Fruit fly (Drosophila melanogaster) whole organism, wandering third instar larva: Measurements from ENCODE around the gene asun.

Experiments
- Abd-B ChIP-seq: fragments of >200 bp; optimal IDR thresholded peaks from 2 replicates; lab custom pipeline; 2017; ENCODE audit warnings: missing biosample characterization, missing genetic modification characterization
- CG32264 ChIP-seq: fragments of 200-800 bp; sonication (Bioruptor generic); optimal IDR thresholded peaks from 2 replicates; lab custom pipeline; 2016; ENCODE audit warnings: missing biosample characterization, missing genetic modification characterization
- CG9705 ChIP-seq: fragments of 200-800 bp; sonication (Bioruptor generic); optimal IDR thresholded peaks from 2 replicates; lab custom pipeline; 2018; ENCODE audit warnings: missing biosample characterization, mild to moderate bottlenecking, missing genetic modification characterization
- CrebA ChIP-seq: fragments of 200-800 bp; sonication (Bioruptor generic); optimal IDR thresholded peaks from 2 replicates; lab custom pipeline; 2016; ENCODE audit warnings: missing biosample characterization, mild to moderate bottlenecking, missing genetic modification characterization, borderline replicate concordance
- Dfd ChIP-seq: fragments of >200 bp; optimal IDR thresholded peaks from 2 replicates; lab custom pipeline; 2017; ENCODE audit warnings: missing biosample characterization, missing genetic modification characterization
- Dif ChIP-seq: fragments of 200-275, 200-300 bp; sonication (Bioruptor generic); optimal IDR thresholded peaks from 2 replicates; lab custom pipeline; 2018; ENCODE audit warnings: missing biosample characterization, missing genetic modification characterization; ENCODE audit not compliant: partially characterized antibody
- HLH106 ChIP-seq: fragments of 200-800 bp; optimal IDR thresholded peaks from 3 replicates; lab custom pipeline; 2019; ENCODE audit warnings: missing biosample characterization, mild to moderate bottlenecking, missing genetic modification characterization, moderate library complexity
- Hnf4 ChIP-seq: fragments of 200-800 bp; sonication (Bioruptor generic); optimal IDR thresholded peaks from 2 replicates; lab custom pipeline; 2016; ENCODE audit warnings: missing biosample characterization, mild to moderate bottlenecking, missing genetic modification characterization
- Hr78 ChIP-seq: fragments of >200 bp; optimal IDR thresholded peaks from 2 replicates; lab custom pipeline; 2017; ENCODE audit warnings: missing biosample characterization, missing genetic modification characterization
- Hr83 ChIP-seq: fragments of 200-300 bp; sonication (Bioruptor generic); optimal IDR thresholded peaks from 2 replicates; lab custom pipeline; 2016; ENCODE audit warnings: missing biosample characterization, mild to moderate bottlenecking, missing genetic modification characterization, moderate library complexity; ENCODE audit not compliant: poor library complexity, severe bottlenecking
- Jra ChIP-seq: sonication (Bioruptor generic); optimal IDR thresholded peaks from 2 replicates; lab custom pipeline; 2016; ENCODE audit warnings: missing biosample characterization, missing genetic modification characterization
- Myc ChIP-seq: fragments of >200 bp; optimal IDR thresholded peaks from 2 replicates; lab custom pipeline; 2017
- N ChIP-seq: fragments of >200 bp; optimal IDR thresholded peaks from 2 replicates; lab custom pipeline; 2018; ENCODE audit warnings: missing biosample characterization, missing external identifiers, missing genetic modification characterization
- OdsH ChIP-seq: fragments of 200-800 bp; sonication (Bioruptor generic); optimal IDR thresholded peaks from 2 replicates; lab custom pipeline; 2016; ENCODE audit warnings: missing biosample characterization, mild to moderate bottlenecking, missing genetic modification characterization
- Rel ChIP-seq, 2 experiments: fragments of 200-800 bp; sonication (Bioruptor generic) in 1 of 2; optimal IDR thresholded peaks; 2 replicates in 1 of 2; 3 replicates in 1 of 2; lab custom pipeline; 2016 to 2019; ENCODE audit warnings: mild to moderate bottlenecking in 2 of 2, missing biosample characterization in 2 of 2, missing genetic modification characterization in 2 of 2, moderate library complexity in 1 of 2
- Sp1 ChIP-seq: fragments of 200-800 bp; sonication (Bioruptor generic); optimal IDR thresholded peaks from 3 replicates; lab custom pipeline; 2019; ENCODE audit warnings: missing biosample characterization, mild to moderate bottlenecking, missing genetic modification characterization, moderate library complexity
- Vsx2 ChIP-seq: fragments of 200-300, 225-300 bp; sonication (Bioruptor generic); optimal IDR thresholded peaks from 2 replicates; lab custom pipeline; 2018; ENCODE audit warnings: missing biosample characterization, missing genetic modification characterization; ENCODE audit not compliant: partially characterized antibody
- br ChIP-seq: fragments of 200-800 bp; sonication (Bioruptor generic); optimal IDR thresholded peaks from 2 replicates; lab custom pipeline; 2016; ENCODE audit warnings: missing biosample characterization, missing genetic modification characterization
- brk ChIP-seq: fragments of 200-800 bp; sonication (Bioruptor generic); optimal IDR thresholded peaks from 2 replicates; lab custom pipeline; 2016; ENCODE audit warnings: missing biosample characterization, mild to moderate bottlenecking, missing genetic modification characterization
- dl ChIP-seq, 2 experiments: fragments of 175-275, 200-275 bp in 1 of 2; fragments of 200-275 bp in 1 of 2; sonication (Bioruptor generic); optimal IDR thresholded peaks; lab custom pipeline; 2018; ENCODE audit warnings: mild to moderate bottlenecking in 2 of 2, missing biosample characterization in 2 of 2, missing genetic modification characterization in 2 of 2, moderate library complexity in 2 of 2; ENCODE audit not compliant: partially characterized antibody in 2 of 2, insufficient read depth in 1 of 2
- dmrt93B ChIP-seq: fragments of 200-800 bp; sonication (Bioruptor generic); optimal IDR thresholded peaks from 2 replicates; lab custom pipeline; 2018; ENCODE audit warnings: missing biosample characterization, mild to moderate bottlenecking, missing genetic modification characterization
- dsf ChIP-seq: sonication (Bioruptor generic); optimal IDR thresholded peaks from 2 replicates; lab custom pipeline; 2016; ENCODE audit warnings: missing biosample characterization, missing genetic modification characterization, borderline replicate concordance
- ey ChIP-seq: fragments of 200-800 bp; sonication (Bioruptor generic); optimal IDR thresholded peaks from 2 replicates; lab custom pipeline; 2016; ENCODE audit warnings: missing biosample characterization, missing genetic modification characterization
- foxo ChIP-seq, 2 experiments: fragments of 200-800 bp; sonication (Bioruptor generic); optimal IDR thresholded peaks; 2 replicates in 1 of 2; 3 replicates in 1 of 2; lab custom pipeline; 2016 to 2017; ENCODE audit warnings: missing biosample characterization in 2 of 2, missing genetic modification characterization in 2 of 2
- fru ChIP-seq: fragments of 200-800 bp; sonication (Bioruptor generic); optimal IDR thresholded peaks from 3 replicates; lab custom pipeline; 2016; ENCODE audit warnings: missing biosample characterization, mild to moderate bottlenecking, missing genetic modification characterization
- h ChIP-seq: fragments of 200-800 bp; sonication (Bioruptor generic); optimal IDR thresholded peaks from 3 replicates; lab custom pipeline; 2016; ENCODE audit warnings: missing biosample characterization, mild to moderate bottlenecking, missing genetic modification characterization
- jim ChIP-seq: fragments of 175-275, 200-325 bp; sonication (Bioruptor generic); optimal IDR thresholded peaks from 2 replicates; lab custom pipeline; 2016; ENCODE audit warnings: missing biosample characterization, mild to moderate bottlenecking, missing genetic modification characterization
- lola ChIP-seq: fragments of >200 bp; optimal IDR thresholded peaks from 2 replicates; lab custom pipeline; 2017; ENCODE audit warnings: missing biosample characterization, missing genetic modification characterization
- pan ChIP-seq: fragments of >200 bp; optimal IDR thresholded peaks from 2 replicates; lab custom pipeline; 2017
- rgr ChIP-seq: fragments of 200-800 bp; sonication (Bioruptor generic); optimal IDR thresholded peaks from 3 replicates; lab custom pipeline; 2016; ENCODE audit warnings: missing biosample characterization, mild to moderate bottlenecking, missing genetic modification characterization
- sage ChIP-seq: fragments of 200-800 bp; sonication (Bioruptor generic); optimal IDR thresholded peaks from 2 replicates; lab custom pipeline; 2016; ENCODE audit warnings: missing biosample characterization, mild to moderate bottlenecking, missing genetic modification characterization
- sv ChIP-seq: fragments of 200-800 bp; sonication (Bioruptor generic); optimal IDR thresholded peaks from 3 replicates; lab custom pipeline; 2016; ENCODE audit warnings: missing biosample characterization, missing genetic modification characterization
- tai ChIP-seq: sonication (Bioruptor generic); optimal IDR thresholded peaks from 2 replicates; lab custom pipeline; 2016; ENCODE audit warnings: missing biosample characterization, missing genetic modification characterization
- usp ChIP-seq: fragments of >200 bp; optimal IDR thresholded peaks from 2 replicates; lab custom pipeline; 2017; ENCODE audit warnings: missing biosample characterization, missing genetic modification characterization
- woc ChIP-seq: sonication (Bioruptor generic); optimal IDR thresholded peaks from 2 replicates; lab custom pipeline; 2016; ENCODE audit warnings: missing biosample characterization, mild to moderate bottlenecking, missing genetic modification characterization

The asun gene

dm6 chr3R:16238016-16238710, 25.9 kb upstream of the asun start:
- TF ChIP-seq OdsH (GFP tag; lab: Kevin White, UChicago) (no peak), Myc (lab: Kevin White, UChicago) (no peak), ey (GFP tag; lab: Kevin White, UChicago) (peak; percentile 40), tai (peak; percentile 49), Hr83 (no peak), Dif (GFP tag; lab: Kevin White, UChicago) (no peak), foxo (GFP tag; optimal IDR thresholded peaks at IDR 0.05; lab: Kevin White, UChicago) (peak in 1 of 2 experiments; percentile 12), N (GFP tag; lab: Kevin White, UChicago) (no peak), Rel (GFP tag; optimal IDR thresholded peaks at IDR 0.05; lab: Kevin White, UChicago) (no peak), Rel (tag; optimal IDR thresholded peaks at IDR 0.05; lab: Kevin White, UChicago) (peak; percentile 34), sage (GFP tag; lab: Kevin White, UChicago) (no peak), Jra (GFP tag; lab: Kevin White, UChicago) (no peak), CG9705 (no peak), fru (GFP tag; lab: Kevin White, UChicago) (peak; percentile 12), h (GFP tag; lab: Kevin White, UChicago) (peak; percentile 7), Hnf4 (GFP tag; lab: Kevin White, UChicago) (peak; percentile 18)

dm6 chr3R:16239304-16239703, 24.8 kb upstream of the asun start:
- TF ChIP-seq Dif (GFP tag; lab: Kevin White, UChicago) (peak; percentile 5), Hr78 (GFP tag; lab: Kevin White, UChicago) (no peak)

- no peak for TF ChIP-seq N (GFP tag; lab: Kevin White, UChicago)
- no peak for TF ChIP-seq Hr78 (GFP tag; lab: Kevin White, UChicago)
- TF ChIP-seq ey (GFP tag; lab: Kevin White, UChicago): peak; percentile 53
- peak in 1 of 2 experiments; percentile 69 for TF ChIP-seq dl (GFP tag; optimal IDR thresholded peaks at IDR 0.05; lab: Kevin White, UChicago; ENCODE audit: insufficient read depth in 1 of 2, partially characterized antibody in 2 of 2)
- no peak for TF ChIP-seq OdsH (GFP tag; lab: Kevin White, UChicago)
- no peak for TF ChIP-seq lola (GFP tag; lab: Kevin White, UChicago)
- TF ChIP-seq usp (GFP tag; lab: Kevin White, UChicago): no peak
- TF ChIP-seq rgr (GFP tag; lab: Kevin White, UChicago): no peak
- TF ChIP-seq Myc (lab: Kevin White, UChicago): no peak
- no peak for TF ChIP-seq woc (GFP tag; lab: Kevin White, UChicago)
- no peak for TF ChIP-seq CG32264 (GFP tag; lab: Kevin White, UChicago)
- TF ChIP-seq Dfd (GFP tag; lab: Kevin White, UChicago): no peak
- no peak for TF ChIP-seq Rel (GFP tag; optimal IDR thresholded peaks at IDR 0.05; lab: Kevin White, UChicago)
- TF ChIP-seq Rel (tag; optimal IDR thresholded peaks at IDR 0.05; lab: Kevin White, UChicago): peak; percentile 80
- peak; percentile 3 for TF ChIP-seq dmrt93B (GFP tag; lab: Kevin White, UChicago)
- no peak for TF ChIP-seq h (GFP tag; lab: Kevin White, UChicago)
- TF ChIP-seq Hnf4 (GFP tag; lab: Kevin White, UChicago): peak; percentile 57
- no peak for TF ChIP-seq dsf (GFP tag; lab: Kevin White, UChicago)
- TF ChIP-seq Dif (GFP tag; lab: Kevin White, UChicago): peak; percentile 67
- peak; percentile 37 for TF ChIP-seq fru (GFP tag; lab: Kevin White, UChicago)
- no peak for TF ChIP-seq jim
Observed at dm6 chr3R:16240478-16241101, 23.5 kb upstream of the asun start.

- peak; percentile 35 for TF ChIP-seq CG9705
- TF ChIP-seq N (GFP tag; lab: Kevin White, UChicago): no peak
- peak; percentile 86 for TF ChIP-seq Dif (GFP tag; lab: Kevin White, UChicago)
- no peak for TF ChIP-seq sv (GFP tag; lab: Kevin White, UChicago)
- peak; percentile 13 for TF ChIP-seq Dfd (GFP tag; lab: Kevin White, UChicago)
- TF ChIP-seq brk (GFP tag; lab: Kevin White, UChicago): peak; percentile 60
- peak; percentile 59 for TF ChIP-seq Hnf4 (GFP tag; lab: Kevin White, UChicago)
- peak; percentile 90 for TF ChIP-seq CrebA (GFP tag; lab: Kevin White, UChicago)
- TF ChIP-seq tai: peak; percentile 66
- peak; percentile 2 for TF ChIP-seq CG32264 (GFP tag; lab: Kevin White, UChicago)
- TF ChIP-seq pan (lab: Kevin White, UChicago): no peak
- TF ChIP-seq dmrt93B (GFP tag; lab: Kevin White, UChicago): peak; percentile 50
- TF ChIP-seq ey (GFP tag; lab: Kevin White, UChicago): peak; percentile 68
- peak; percentile 76 for TF ChIP-seq jim
- TF ChIP-seq lola (GFP tag; lab: Kevin White, UChicago): no peak
- TF ChIP-seq Vsx2 (GFP tag; lab: Kevin White, UChicago): no peak
- peak; percentile 58 for TF ChIP-seq h (GFP tag; lab: Kevin White, UChicago)
- TF ChIP-seq Sp1 (GFP tag; lab: Kevin White, UChicago): peak; percentile 29
- peak; percentile 60 for TF ChIP-seq rgr (GFP tag; lab: Kevin White, UChicago)
- TF ChIP-seq br (GFP tag; lab: Kevin White, UChicago): peak; percentile 61
- no peak for TF ChIP-seq Abd-B (GFP tag; lab: Kevin White, UChicago)
- TF ChIP-seq HLH106 (tag; lab: Kevin White, UChicago): peak; percentile 71
- TF ChIP-seq foxo (GFP tag; optimal IDR thresholded peaks at IDR 0.05; lab: Kevin White, UChicago): peak; percentile 35 to 64
- peak; percentile 24 for TF ChIP-seq fru (GFP tag; lab: Kevin White, UChicago)
- peak; percentile 20 for TF ChIP-seq OdsH (GFP tag; lab: Kevin White, UChicago)
- no peak for TF ChIP-seq Rel (GFP tag; optimal IDR thresholded peaks at IDR 0.05; lab: Kevin White, UChicago)
- TF ChIP-seq Rel (tag; optimal IDR thresholded peaks at IDR 0.05; lab: Kevin White, UChicago): peak; percentile 93
Observed at dm6 chr3R:16241102-16241779, 22.8 kb upstream of the asun start.
